Fruit fly (Drosophila melanogaster) whole organism, adult: ENCODE data around the gene CG43996.
A peak's percentile ranks its signal among the peaks of the same experiment; 100 is the strongest.

Experiments used
- CG11617 ChIP-seq: fragments of 200-800 bp; sonication (Bioruptor generic); optimal IDR thresholded peaks from 2 replicates; lab custom pipeline; 2017; ENCODE audit warnings: mild to moderate bottlenecking, missing biosample characterization, missing genetic modification reagents, missing genetic modification characterization
- CG12768 ChIP-seq: fragments of 200-800 bp; sonication (Bioruptor generic); optimal IDR thresholded peaks from 2 replicates; lab custom pipeline; 2017; ENCODE audit warnings: missing biosample characterization, missing genetic modification characterization, mild to moderate bottlenecking, moderate library complexity, missing genetic modification reagents
- CG14711 ChIP-seq: fragments of 200-800 bp; sonication (Bioruptor generic); optimal IDR thresholded peaks from 2 replicates; lab custom pipeline; 2018; ENCODE audit warnings: missing biosample characterization, mild to moderate bottlenecking, missing genetic modification characterization, moderate library complexity
- CG1620 ChIP-seq: fragments of 200-800 bp; sonication (Bioruptor generic); optimal IDR thresholded peaks from 2 replicates; lab custom pipeline; 2016; ENCODE audit warnings: missing biosample characterization, missing genetic modification characterization
- CG33017 ChIP-seq: fragments of 200-800 bp; sonication (Bioruptor generic); optimal IDR thresholded peaks from 2 replicates; lab custom pipeline; 2018; ENCODE audit warnings: missing biosample characterization, mild to moderate bottlenecking, missing genetic modification characterization, moderate library complexity
- CG5204 ChIP-seq: fragments of 200-800 bp; sonication (Bioruptor generic); optimal IDR thresholded peaks from 2 replicates; lab custom pipeline; 2016; ENCODE audit warnings: missing biosample characterization, missing genetic modification characterization
- CG7045 ChIP-seq: fragments of 200-800 bp; sonication (Bioruptor generic); optimal IDR thresholded peaks from 2 replicates; lab custom pipeline; 2017; ENCODE audit warnings: missing biosample characterization, mild to moderate bottlenecking, missing genetic modification characterization
- CG7101 ChIP-seq: fragments of 200-800 bp; sonication (Bioruptor generic); optimal IDR thresholded peaks from 2 replicates; lab custom pipeline; 2018; ENCODE audit warnings: missing biosample characterization, mild to moderate bottlenecking, missing genetic modification characterization, moderate library complexity
- Clk ChIP-seq: fragments of 200-800 bp; sonication (Bioruptor generic); optimal IDR thresholded peaks from 2 replicates; lab custom pipeline; 2017; ENCODE audit warnings: missing biosample characterization, missing genetic modification characterization
- Crg-1 ChIP-seq: fragments of 200-800 bp; sonication (Bioruptor generic); optimal IDR thresholded peaks from 2 replicates; lab custom pipeline; 2016; ENCODE audit warnings: missing biosample characterization, missing genetic modification characterization
- Hr96 ChIP-seq: fragments of 200-800 bp; sonication (Bioruptor generic); optimal IDR thresholded peaks from 2 replicates; lab custom pipeline; 2016; ENCODE audit warnings: missing biosample characterization, missing genetic modification characterization
- Mnt ChIP-seq: fragments of 200-800 bp; sonication (Bioruptor generic); optimal IDR thresholded peaks from 2 replicates; lab custom pipeline; 2016; ENCODE audit warnings: missing biosample characterization, mild to moderate bottlenecking, missing genetic modification characterization
- bab1 ChIP-seq: fragments of 200-800 bp; sonication (Bioruptor generic); optimal IDR thresholded peaks from 3 replicates; lab custom pipeline; 2019; ENCODE audit warnings: missing biosample characterization, mild to moderate bottlenecking, missing genetic modification characterization, moderate library complexity
- cic ChIP-seq: fragments of 200-800 bp; sonication (Bioruptor generic); optimal IDR thresholded peaks from 2 replicates; lab custom pipeline; 2017; ENCODE audit warnings: missing biosample characterization, mild to moderate bottlenecking, missing genetic modification characterization, moderate library complexity
- cnc ChIP-seq, 2 experiments: fragments of >200 bp; optimal IDR thresholded peaks; 2 replicates each; lab custom pipeline; 2017
- kay ChIP-seq: fragments of 200-800 bp; sonication (Bioruptor generic); peaks from one replicate; lab custom pipeline; 2016; ENCODE audit warnings: missing biosample characterization, missing genetic modification characterization, borderline replicate concordance
- ovo ChIP-seq: fragments of 200-800 bp; sonication (Bioruptor generic); optimal IDR thresholded peaks from 2 replicates; lab custom pipeline; 2016; ENCODE audit warnings: missing biosample characterization, missing genetic modification characterization
- pad ChIP-seq: fragments of 200-800 bp; sonication (Bioruptor generic); optimal IDR thresholded peaks from 3 replicates; lab custom pipeline; 2017; ENCODE audit warnings: missing biosample characterization, missing genetic modification characterization, mild to moderate bottlenecking, moderate library complexity, missing genetic modification reagents
- tj ChIP-seq: fragments of 200-800 bp; sonication (Bioruptor generic); optimal IDR thresholded peaks from 3 replicates; lab custom pipeline; 2017; ENCODE audit warnings: missing biosample characterization, mild to moderate bottlenecking, missing genetic modification characterization, moderate library complexity
- toe ChIP-seq: fragments of 200-800 bp; sonication (Bioruptor generic); optimal IDR thresholded peaks from 2 replicates; lab custom pipeline; 2016; ENCODE audit warnings: missing biosample characterization, missing genetic modification characterization

Gene CG43996

dm6 chrX:17022004-17022403 is at the start of gene CG43996:
TSS of gene CG43996 (plus strand) at chrX:17022304.
- TF ChIP-seq Clk (GFP tag; lab: Kevin White, UChicago) (no peak), bab1 (GFP tag; lab: Kevin White, UChicago) (no peak), CG12768 (GFP tag; lab: Kevin White, UChicago) (no peak), CG7045 (GFP tag; lab: Kevin White, UChicago) (no peak), CG14711 (no peak), ovo (GFP tag; lab: Kevin White, UChicago) (no peak), tj (GFP tag; lab: Kevin White, UChicago) (no peak), cnc (optimal IDR thresholded peaks at IDR 0.05; lab: Kevin White, UChicago) (no peak), kay (GFP tag; lab: Kevin White, UChicago) (no peak), Hr96 (no peak), CG11617 (no peak), CG33017 (tag; lab: Kevin White, UChicago) (no peak), CG1620 (GFP tag; lab: Kevin White, UChicago) (no peak), Crg-1 (GFP tag; lab: Kevin White, UChicago) (no peak), toe (GFP tag; lab: Kevin White, UChicago) (no peak), CG7101 (no peak), Mnt (GFP tag; lab: Kevin White, UChicago) (no peak), pad (GFP tag; lab: Kevin White, UChicago) (no peak)

- TF ChIP-seq kay (GFP tag; lab: Kevin White, UChicago): no peak
- no peak for TF ChIP-seq Mnt (GFP tag; lab: Kevin White, UChicago)
- no peak for TF ChIP-seq pad (GFP tag; lab: Kevin White, UChicago)
- TF ChIP-seq Hr96: no peak
- TF ChIP-seq cnc (optimal IDR thresholded peaks at IDR 0.05; lab: Kevin White, UChicago): no peak
- TF ChIP-seq CG5204 (GFP tag; lab: Kevin White, UChicago): no peak
- no peak for TF ChIP-seq CG1620 (GFP tag; lab: Kevin White, UChicago)
- TF ChIP-seq CG7045 (GFP tag; lab: Kevin White, UChicago): no peak
- no peak for TF ChIP-seq Clk (GFP tag; lab: Kevin White, UChicago)
- no peak for TF ChIP-seq tj (GFP tag; lab: Kevin White, UChicago)
- no peak for TF ChIP-seq Crg-1 (GFP tag; lab: Kevin White, UChicago)
Observed at dm6 chrX:16986928-16987327, 35.2 kb upstream of the CG43996 start.

- TF ChIP-seq ovo (GFP tag; lab: Kevin White, UChicago) (no peak), CG5204 (GFP tag; lab: Kevin White, UChicago) (peak; percentile 11), CG7101 (no peak)
Observed at dm6 chrX:17021435-17021834, 669 bp upstream of the CG43996 start.

- no peak for TF ChIP-seq kay (GFP tag; lab: Kevin White, UChicago)
- TF ChIP-seq CG33017 (tag; lab: Kevin White, UChicago): no peak
- no peak for TF ChIP-seq Crg-1 (GFP tag; lab: Kevin White, UChicago)
- TF ChIP-seq CG11617: no peak
- TF ChIP-seq Clk (GFP tag; lab: Kevin White, UChicago): no peak
- no peak for TF ChIP-seq CG14711
- no peak for TF ChIP-seq pad (GFP tag; lab: Kevin White, UChicago)
- TF ChIP-seq CG7101: no peak
- no peak for TF ChIP-seq CG12768 (GFP tag; lab: Kevin White, UChicago)
- TF ChIP-seq Mnt (GFP tag; lab: Kevin White, UChicago): no peak
- no peak for TF ChIP-seq CG7045 (GFP tag; lab: Kevin White, UChicago)
- TF ChIP-seq cnc (optimal IDR thresholded peaks at IDR 0.05; lab: Kevin White, UChicago): no peak
- TF ChIP-seq Hr96: no peak
- TF ChIP-seq bab1 (GFP tag; lab: Kevin White, UChicago): no peak
- TF ChIP-seq toe (GFP tag; lab: Kevin White, UChicago): no peak
- no peak for TF ChIP-seq cic (GFP tag; lab: Kevin White, UChicago)
- no peak for TF ChIP-seq tj (GFP tag; lab: Kevin White, UChicago)
Observed at dm6 chrX:17023199-17023598, 1.1 kb downstream of the CG43996 start, which contains the start of gene CG43997. TSS of gene CG43997 (plus strand) at chrX:17023499.

- TF ChIP-seq CG11617: no peak
- TF ChIP-seq CG7045 (GFP tag; lab: Kevin White, UChicago): no peak
- TF ChIP-seq toe (GFP tag; lab: Kevin White, UChicago): no peak
- TF ChIP-seq CG12768 (GFP tag; lab: Kevin White, UChicago): no peak
- TF ChIP-seq CG14711: no peak
- no peak for TF ChIP-seq pad (GFP tag; lab: Kevin White, UChicago)
- no peak for TF ChIP-seq Hr96
- TF ChIP-seq Clk (GFP tag; lab: Kevin White, UChicago): no peak
- TF ChIP-seq CG1620 (GFP tag; lab: Kevin White, UChicago): no peak
- TF ChIP-seq Crg-1 (GFP tag; lab: Kevin White, UChicago): no peak
- TF ChIP-seq bab1 (GFP tag; lab: Kevin White, UChicago): no peak
- no peak for TF ChIP-seq CG7101
- no peak for TF ChIP-seq ovo (GFP tag; lab: Kevin White, UChicago)
- TF ChIP-seq CG5204 (GFP tag; lab: Kevin White, UChicago): no peak
- TF ChIP-seq kay (GFP tag; lab: Kevin White, UChicago): no peak
- no peak for TF ChIP-seq cic (GFP tag; lab: Kevin White, UChicago)
- no peak for TF ChIP-seq Mnt (GFP tag; lab: Kevin White, UChicago)
Observed at dm6 chrX:17047730-17048577, 25.9 kb downstream of the CG43996 start.

dm6 chrX:17066632-17067031 is 44.5 kb downstream of the CG43996 start, which contains the start of gene CG45002:
TSS of gene CG45002 (minus strand) at chrX:17066732.
- TF ChIP-seq bab1 (GFP tag; lab: Kevin White, UChicago) (no peak), CG5204 (GFP tag; lab: Kevin White, UChicago) (no peak), Hr96 (no peak), toe (GFP tag; lab: Kevin White, UChicago) (no peak), Mnt (GFP tag; lab: Kevin White, UChicago) (no peak), cic (GFP tag; lab: Kevin White, UChicago) (no peak), Crg-1 (GFP tag; lab: Kevin White, UChicago) (no peak)
